Fruit fly (Drosophila melanogaster) whole organism, wandering third instar larva: ENCODE data around the gene Dci.

ENCODE experiments used
- Abd-B ChIP-seq: fragments of >200 bp; optimal IDR thresholded peaks from 2 replicates; lab custom pipeline; 2017; ENCODE audit warnings: missing biosample characterization, missing genetic modification characterization
- CG32264 ChIP-seq: fragments of 200-800 bp; sonication (Bioruptor generic); optimal IDR thresholded peaks from 2 replicates; lab custom pipeline; 2016; ENCODE audit warnings: missing biosample characterization, missing genetic modification characterization
- CG9705 ChIP-seq: fragments of 200-800 bp; sonication (Bioruptor generic); optimal IDR thresholded peaks from 2 replicates; lab custom pipeline; 2018; ENCODE audit warnings: missing biosample characterization, mild to moderate bottlenecking, missing genetic modification characterization
- CrebA ChIP-seq: fragments of 200-800 bp; sonication (Bioruptor generic); optimal IDR thresholded peaks from 2 replicates; lab custom pipeline; 2016; ENCODE audit warnings: missing biosample characterization, mild to moderate bottlenecking, missing genetic modification characterization, borderline replicate concordance
- Dfd ChIP-seq: fragments of >200 bp; optimal IDR thresholded peaks from 2 replicates; lab custom pipeline; 2017; ENCODE audit warnings: missing biosample characterization, missing genetic modification characterization
- Dif ChIP-seq: fragments of 200-275, 200-300 bp; sonication (Bioruptor generic); optimal IDR thresholded peaks from 2 replicates; lab custom pipeline; 2018; ENCODE audit warnings: missing biosample characterization, missing genetic modification characterization; ENCODE audit not compliant: partially characterized antibody
- GATAd ChIP-seq: sonication (Bioruptor generic); optimal IDR thresholded peaks from 2 replicates; lab custom pipeline; 2016; ENCODE audit warnings: missing biosample characterization, missing genetic modification characterization
- HLH106 ChIP-seq: fragments of 200-800 bp; optimal IDR thresholded peaks from 3 replicates; lab custom pipeline; 2019; ENCODE audit warnings: missing biosample characterization, mild to moderate bottlenecking, missing genetic modification characterization, moderate library complexity
- Hnf4 ChIP-seq: fragments of 200-800 bp; sonication (Bioruptor generic); optimal IDR thresholded peaks from 2 replicates; lab custom pipeline; 2016; ENCODE audit warnings: missing biosample characterization, mild to moderate bottlenecking, missing genetic modification characterization
- Hr78 ChIP-seq: fragments of >200 bp; optimal IDR thresholded peaks from 2 replicates; lab custom pipeline; 2017; ENCODE audit warnings: missing biosample characterization, missing genetic modification characterization
- Hr83 ChIP-seq: fragments of 200-300 bp; sonication (Bioruptor generic); optimal IDR thresholded peaks from 2 replicates; lab custom pipeline; 2016; ENCODE audit warnings: missing biosample characterization, mild to moderate bottlenecking, missing genetic modification characterization, moderate library complexity; ENCODE audit not compliant: poor library complexity, severe bottlenecking
- Jra ChIP-seq: sonication (Bioruptor generic); optimal IDR thresholded peaks from 2 replicates; lab custom pipeline; 2016; ENCODE audit warnings: missing biosample characterization, missing genetic modification characterization
- Mio ChIP-seq: sonication (Bioruptor generic); optimal IDR thresholded peaks from 2 replicates; lab custom pipeline; 2016; ENCODE audit warnings: missing biosample characterization, missing genetic modification characterization
- Myc ChIP-seq: fragments of >200 bp; optimal IDR thresholded peaks from 2 replicates; lab custom pipeline; 2017
- N ChIP-seq: fragments of >200 bp; optimal IDR thresholded peaks from 2 replicates; lab custom pipeline; 2018; ENCODE audit warnings: missing biosample characterization, missing external identifiers, missing genetic modification characterization
- OdsH ChIP-seq: fragments of 200-800 bp; sonication (Bioruptor generic); optimal IDR thresholded peaks from 2 replicates; lab custom pipeline; 2016; ENCODE audit warnings: missing biosample characterization, mild to moderate bottlenecking, missing genetic modification characterization
- Rel ChIP-seq, 2 experiments: fragments of 200-800 bp; sonication (Bioruptor generic) in 1 of 2; optimal IDR thresholded peaks; 2 replicates in 1 of 2; 3 replicates in 1 of 2; lab custom pipeline; 2016 to 2019; ENCODE audit warnings: mild to moderate bottlenecking in 2 of 2, missing biosample characterization in 2 of 2, missing genetic modification characterization in 2 of 2, moderate library complexity in 1 of 2
- Sp1 ChIP-seq: fragments of 200-800 bp; sonication (Bioruptor generic); optimal IDR thresholded peaks from 3 replicates; lab custom pipeline; 2019; ENCODE audit warnings: missing biosample characterization, mild to moderate bottlenecking, missing genetic modification characterization, moderate library complexity
- Vsx2 ChIP-seq: fragments of 200-300, 225-300 bp; sonication (Bioruptor generic); optimal IDR thresholded peaks from 2 replicates; lab custom pipeline; 2018; ENCODE audit warnings: missing biosample characterization, missing genetic modification characterization; ENCODE audit not compliant: partially characterized antibody
- br ChIP-seq: fragments of 200-800 bp; sonication (Bioruptor generic); optimal IDR thresholded peaks from 2 replicates; lab custom pipeline; 2016; ENCODE audit warnings: missing biosample characterization, missing genetic modification characterization
- brk ChIP-seq: fragments of 200-800 bp; sonication (Bioruptor generic); optimal IDR thresholded peaks from 2 replicates; lab custom pipeline; 2016; ENCODE audit warnings: missing biosample characterization, mild to moderate bottlenecking, missing genetic modification characterization
- dl ChIP-seq, 2 experiments: fragments of 175-275, 200-275 bp in 1 of 2; fragments of 200-275 bp in 1 of 2; sonication (Bioruptor generic); optimal IDR thresholded peaks; lab custom pipeline; 2018; ENCODE audit warnings: mild to moderate bottlenecking in 2 of 2, missing biosample characterization in 2 of 2, missing genetic modification characterization in 2 of 2, moderate library complexity in 2 of 2; ENCODE audit not compliant: partially characterized antibody in 2 of 2, insufficient read depth in 1 of 2
- dmrt93B ChIP-seq: fragments of 200-800 bp; sonication (Bioruptor generic); optimal IDR thresholded peaks from 2 replicates; lab custom pipeline; 2018; ENCODE audit warnings: missing biosample characterization, mild to moderate bottlenecking, missing genetic modification characterization
- dsf ChIP-seq: sonication (Bioruptor generic); optimal IDR thresholded peaks from 2 replicates; lab custom pipeline; 2016; ENCODE audit warnings: missing biosample characterization, missing genetic modification characterization, borderline replicate concordance
- ey ChIP-seq: fragments of 200-800 bp; sonication (Bioruptor generic); optimal IDR thresholded peaks from 2 replicates; lab custom pipeline; 2016; ENCODE audit warnings: missing biosample characterization, missing genetic modification characterization
- foxo ChIP-seq, 2 experiments: fragments of 200-800 bp; sonication (Bioruptor generic); optimal IDR thresholded peaks; 2 replicates in 1 of 2; 3 replicates in 1 of 2; lab custom pipeline; 2016 to 2017; ENCODE audit warnings: missing biosample characterization in 2 of 2, missing genetic modification characterization in 2 of 2
- fru ChIP-seq: fragments of 200-800 bp; sonication (Bioruptor generic); optimal IDR thresholded peaks from 3 replicates; lab custom pipeline; 2016; ENCODE audit warnings: missing biosample characterization, mild to moderate bottlenecking, missing genetic modification characterization
- h ChIP-seq: fragments of 200-800 bp; sonication (Bioruptor generic); optimal IDR thresholded peaks from 3 replicates; lab custom pipeline; 2016; ENCODE audit warnings: missing biosample characterization, mild to moderate bottlenecking, missing genetic modification characterization
- jim ChIP-seq: fragments of 175-275, 200-325 bp; sonication (Bioruptor generic); optimal IDR thresholded peaks from 2 replicates; lab custom pipeline; 2016; ENCODE audit warnings: missing biosample characterization, mild to moderate bottlenecking, missing genetic modification characterization
- lola ChIP-seq: fragments of >200 bp; optimal IDR thresholded peaks from 2 replicates; lab custom pipeline; 2017; ENCODE audit warnings: missing biosample characterization, missing genetic modification characterization
- pan ChIP-seq: fragments of >200 bp; optimal IDR thresholded peaks from 2 replicates; lab custom pipeline; 2017
- psq ChIP-seq: fragments of 200-800 bp; sonication (Bioruptor generic); optimal IDR thresholded peaks from 3 replicates; lab custom pipeline; 2017; ENCODE audit warnings: missing biosample characterization, mild to moderate bottlenecking, missing genetic modification characterization, moderate library complexity
- rgr ChIP-seq: fragments of 200-800 bp; sonication (Bioruptor generic); optimal IDR thresholded peaks from 3 replicates; lab custom pipeline; 2016; ENCODE audit warnings: missing biosample characterization, mild to moderate bottlenecking, missing genetic modification characterization
- sage ChIP-seq: fragments of 200-800 bp; sonication (Bioruptor generic); optimal IDR thresholded peaks from 2 replicates; lab custom pipeline; 2016; ENCODE audit warnings: missing biosample characterization, mild to moderate bottlenecking, missing genetic modification characterization
- sv ChIP-seq: fragments of 200-800 bp; sonication (Bioruptor generic); optimal IDR thresholded peaks from 3 replicates; lab custom pipeline; 2016; ENCODE audit warnings: missing biosample characterization, missing genetic modification characterization
- tai ChIP-seq: sonication (Bioruptor generic); optimal IDR thresholded peaks from 2 replicates; lab custom pipeline; 2016; ENCODE audit warnings: missing biosample characterization, missing genetic modification characterization
- usp ChIP-seq: fragments of >200 bp; optimal IDR thresholded peaks from 2 replicates; lab custom pipeline; 2017; ENCODE audit warnings: missing biosample characterization, missing genetic modification characterization
- woc ChIP-seq: sonication (Bioruptor generic); optimal IDR thresholded peaks from 2 replicates; lab custom pipeline; 2016; ENCODE audit warnings: missing biosample characterization, mild to moderate bottlenecking, missing genetic modification characterization

Dci gene

dm6 chr3L:851061-851460 lies at the start of gene Dci:
Gene Dci, plus strand, starts transcription at chr3L:851346.
- TF ChIP-seq Dif (GFP tag; lab: Kevin White, UChicago) (no peak), sv (peak; percentile 69), jim (no peak), usp (no peak), rgr (GFP tag; lab: Kevin White, UChicago) (peak; percentile 67), Sp1 (GFP tag; lab: Kevin White, UChicago) (peak; percentile 35), ey (GFP tag; lab: Kevin White, UChicago) (peak; percentile 56), CrebA (GFP tag; lab: Kevin White, UChicago) (no peak), dl (GFP tag; optimal IDR thresholded peaks at IDR 0.05; lab: Kevin White, UChicago; ENCODE audit: insufficient read depth in 1 of 2, partially characterized antibody in 2 of 2) (no peak), Mio (GFP tag; lab: Kevin White, UChicago) (no peak), woc (no peak), brk (GFP tag; lab: Kevin White, UChicago) (no peak), br (GFP tag; lab: Kevin White, UChicago) (peak; percentile 47), h (GFP tag; lab: Kevin White, UChicago) (peak; percentile 63), CG9705 (peak; percentile 27), psq (GFP tag; lab: Kevin White, UChicago) (peak; percentile 44), HLH106 (tag; lab: Kevin White, UChicago) (peak; percentile 60), Rel (GFP tag; optimal IDR thresholded peaks at IDR 0.05; lab: Kevin White, UChicago) (no peak), Rel (tag; optimal IDR thresholded peaks at IDR 0.05; lab: Kevin White, UChicago) (peak; percentile 98), Abd-B (GFP tag; lab: Kevin White, UChicago) (no peak), Hnf4 (no peak), foxo (GFP tag; optimal IDR thresholded peaks at IDR 0.05; lab: Kevin White, UChicago) (peak in 1 of 2 experiments; percentile 78), Dfd (GFP tag; lab: Kevin White, UChicago) (no peak), Myc (lab: Kevin White, UChicago) (no peak), OdsH (peak; percentile 46), dmrt93B (peak; percentile 28), GATAd (GFP tag; lab: Kevin White, UChicago) (peak; percentile 16), Hr83 (GFP tag; lab: Kevin White, UChicago) (peak; percentile 67), Hr78 (GFP tag; lab: Kevin White, UChicago) (no peak), dsf (GFP tag; lab: Kevin White, UChicago) (no peak), lola (GFP tag; lab: Kevin White, UChicago) (no peak), sage (GFP tag; lab: Kevin White, UChicago) (no peak), CG32264 (no peak), Jra (GFP tag; lab: Kevin White, UChicago) (no peak), pan (lab: Kevin White, UChicago) (no peak), Vsx2 (GFP tag; lab: Kevin White, UChicago) (no peak), N (no peak), tai (GFP tag; lab: Kevin White, UChicago) (no peak), fru (GFP tag; lab: Kevin White, UChicago) (peak; percentile 62)

- TF ChIP-seq OdsH (peak; percentile 77), Hr78 (GFP tag; lab: Kevin White, UChicago) (no peak), woc (peak; percentile 28), sage (GFP tag; lab: Kevin White, UChicago) (peak; percentile 55), Vsx2 (GFP tag; lab: Kevin White, UChicago) (no peak), ey (GFP tag; lab: Kevin White, UChicago) (peak; percentile 78), h (GFP tag; lab: Kevin White, UChicago) (peak; percentile 76), rgr (GFP tag; lab: Kevin White, UChicago) (peak; percentile 72), Jra (GFP tag; lab: Kevin White, UChicago) (peak; percentile 13), Abd-B (GFP tag; lab: Kevin White, UChicago) (no peak), dl (GFP tag; optimal IDR thresholded peaks at IDR 0.05; lab: Kevin White, UChicago; ENCODE audit: insufficient read depth in 1 of 2, partially characterized antibody in 2 of 2) (no peak), HLH106 (tag; lab: Kevin White, UChicago) (peak; percentile 87), foxo (GFP tag; optimal IDR thresholded peaks at IDR 0.05; lab: Kevin White, UChicago) (peak in 1 of 2 experiments; percentile 74), br (GFP tag; lab: Kevin White, UChicago) (peak; percentile 65), jim (no peak), lola (GFP tag; lab: Kevin White, UChicago) (no peak), CG9705 (peak; percentile 62), dsf (GFP tag; lab: Kevin White, UChicago) (no peak), pan (lab: Kevin White, UChicago) (no peak), Hnf4 (peak; percentile 46), Dif (GFP tag; lab: Kevin White, UChicago) (no peak), Rel (GFP tag; optimal IDR thresholded peaks at IDR 0.05; lab: Kevin White, UChicago) (no peak), Rel (tag; optimal IDR thresholded peaks at IDR 0.05; lab: Kevin White, UChicago) (peak; percentile 19), brk (GFP tag; lab: Kevin White, UChicago) (peak; percentile 7), psq (GFP tag; lab: Kevin White, UChicago) (peak; percentile 39), Myc (lab: Kevin White, UChicago) (no peak), CrebA (GFP tag; lab: Kevin White, UChicago) (no peak), dmrt93B (peak; percentile 65), tai (GFP tag; lab: Kevin White, UChicago) (peak; percentile 33), Sp1 (GFP tag; lab: Kevin White, UChicago) (peak; percentile 86), Dfd (GFP tag; lab: Kevin White, UChicago) (no peak), fru (GFP tag; lab: Kevin White, UChicago) (peak; percentile 78)
Observed at dm6 chr3L:801860-802462, 49.2 kb upstream of the Dci start.
